Worm (Caenorhabditis elegans) whole organism, young adult: ENCODE results near the gene srd-27.
"Not testable (repeated sequence)": the region's sequence is repeated elsewhere in the genome, so short reads cannot be mapped to it uniquely, and the experiment has no call there.

Experiments
- C17E4.6 ChIP-seq: fragments of 200-800 bp; sonication (Bioruptor generic); IDR thresholded peaks from 2 replicates; pipeline ENCODE4 v1.3.6; 2022; ENCODE audit warnings: missing genetic modification reagents, missing genetic modification characterization, missing compliant biosample characterization
- D2030.7 ChIP-seq: fragments of 200-800 bp; sonication (Bioruptor generic); IDR thresholded peaks from 2 replicates; pipeline ENCODE4 v1.3.6; 2022; ENCODE audit warnings: missing genetic modification reagents, missing genetic modification characterization, missing compliant biosample characterization
- F39B2.1 ChIP-seq: fragments of 200-800 bp; sonication (Bioruptor generic); IDR thresholded peaks from 2 replicates; pipeline ENCODE4 v1.3.6; 2022; ENCODE audit warnings: missing genetic modification reagents, missing genetic modification characterization, missing compliant biosample characterization
- F52B5.7 ChIP-seq: sonication (generic microtip); optimal IDR thresholded peaks from 2 replicates; lab custom pipeline; 2016; ENCODE audit warnings: mild to moderate bottlenecking, missing genetic modification characterization, missing compliant biosample characterization
- F57A8.1 ChIP-seq: fragments of 200-800 bp; sonication (Bioruptor generic); optimal IDR thresholded peaks from 2 replicates; lab custom pipeline; 2018; ENCODE audit warnings: mild to moderate bottlenecking, missing genetic modification characterization, moderate library complexity, missing compliant biosample characterization
- F57C9.4 ChIP-seq: sonication (generic microtip); optimal IDR thresholded peaks from 2 replicates; lab custom pipeline; 2017; ENCODE audit warnings: mild to moderate bottlenecking, missing genetic modification characterization, missing compliant biosample characterization
- K11D2.4 ChIP-seq: fragments of 200-800 bp; sonication (Bioruptor generic); IDR thresholded peaks from 2 replicates; pipeline ENCODE4 v1.3.6; 2022; ENCODE audit warnings: missing genetic modification reagents, missing genetic modification characterization, missing compliant biosample characterization
- Y53G8AR.9 ChIP-seq: fragments of 200-800 bp; sonication (Bioruptor generic); conservative IDR thresholded peaks from 2 replicates; pipeline ENCODE4 v1.3.6; 2022; ENCODE audit warnings: missing genetic modification reagents, missing genetic modification characterization, missing compliant biosample characterization
- Y79H2A.3 ChIP-seq: fragments of 200-800 bp; sonication (Bioruptor generic); conservative IDR thresholded peaks from 2 replicates; pipeline ENCODE4 v1.3.6; 2022; ENCODE audit warnings: missing genetic modification reagents, missing genetic modification characterization, missing compliant biosample characterization
- Y95B8A.8 ChIP-seq: fragments of 200-800 bp; sonication (Bioruptor generic); IDR thresholded peaks from 2 replicates; pipeline ENCODE4 v1.3.6; 2022; ENCODE audit warnings: missing genetic modification reagents, missing genetic modification characterization, missing compliant biosample characterization
- aptf-2 ChIP-seq: fragments of 200-800 bp; sonication (Bioruptor generic); conservative IDR thresholded peaks from 2 replicates; pipeline ENCODE4 v1.3.6; 2022; ENCODE audit warnings: missing genetic modification reagents, missing genetic modification characterization, missing compliant biosample characterization
- cebp-1 ChIP-seq, 2 experiments: fragments of 200-800 bp in 1 of 2; sonication (Bioruptor generic) in 1 of 2; sonication (generic microtip) in 1 of 2; IDR thresholded peaks in 1 of 2; optimal IDR thresholded peaks in 1 of 2; 2 replicates each; pipeline versions ENCODE4 v1.3.6 to Lab custom; 2017 to 2022; ENCODE audit warnings: missing compliant biosample characterization in 2 of 2, missing genetic modification characterization in 2 of 2, mild to moderate bottlenecking in 1 of 2, missing genetic modification reagents in 1 of 2, moderate library complexity in 1 of 2
- cebp-2 ChIP-seq: fragments of 200-800 bp; sonication (Bioruptor generic); IDR thresholded peaks from 2 replicates; pipeline ENCODE4 v1.3.6; 2022; ENCODE audit warnings: missing genetic modification characterization, missing compliant biosample characterization
- ceh-58 ChIP-seq: fragments of 200-800 bp; sonication (Bioruptor generic); IDR thresholded peaks from 2 replicates; pipeline ENCODE4 v1.3.6; 2022; ENCODE audit warnings: missing genetic modification characterization, missing compliant biosample characterization
- dpff-1 ChIP-seq: sonication (generic microtip); optimal IDR thresholded peaks from 2 replicates; lab custom pipeline; 2017; ENCODE audit warnings: mild to moderate bottlenecking, missing genetic modification characterization, missing compliant biosample characterization
- egl-44 ChIP-seq: fragments of 200-800 bp; sonication (Bioruptor generic); IDR thresholded peaks from 2 replicates; pipeline ENCODE4 v1.3.6; 2022; ENCODE audit warnings: missing genetic modification reagents, missing genetic modification characterization, missing compliant biosample characterization
- ekl-4 ChIP-seq: fragments of 200-800 bp; sonication (Bioruptor generic); IDR thresholded peaks from 2 replicates; pipeline ENCODE4 v1.3.6; 2022; ENCODE audit warnings: missing genetic modification reagents, missing genetic modification characterization, missing compliant biosample characterization
- ets-4 ChIP-seq: fragments of 200-800 bp; sonication (Bioruptor generic); optimal IDR thresholded peaks from 2 replicates; lab custom pipeline; 2018; ENCODE audit warnings: mild to moderate bottlenecking, missing genetic modification characterization, missing compliant biosample characterization
- fkh-3 ChIP-seq: sonication (generic microtip); optimal IDR thresholded peaks from 2 replicates; lab custom pipeline; 2016; ENCODE audit warnings: mild to moderate bottlenecking, missing genetic modification characterization, missing compliant biosample characterization
- hmg-1.2 ChIP-seq: fragments of 200-800 bp; sonication (Bioruptor generic); IDR thresholded peaks from 2 replicates; pipeline ENCODE4 v1.3.6; 2022; ENCODE audit warnings: missing genetic modification reagents, missing genetic modification characterization, missing compliant biosample characterization
- hsf-1 ChIP-seq: fragments of 200-800 bp; sonication (Bioruptor generic); IDR thresholded peaks from 2 replicates; pipeline ENCODE4 v1.3.6; 2022; ENCODE audit warnings: missing genetic modification reagents, missing genetic modification characterization, missing compliant biosample characterization
- lag-1 ChIP-seq: fragments of 200-800 bp; sonication (Bioruptor generic); IDR thresholded peaks from 2 replicates; pipeline ENCODE4 v1.3.6; 2022; ENCODE audit warnings: missing genetic modification reagents, missing genetic modification characterization, missing compliant biosample characterization
- let-526 ChIP-seq: fragments of 200-800 bp; sonication (Bioruptor generic); IDR thresholded peaks from 2 replicates; pipeline ENCODE4 v1.3.6; 2022; ENCODE audit warnings: missing genetic modification reagents, missing genetic modification characterization, missing compliant biosample characterization
- let-607 ChIP-seq, 2 experiments: fragments of 200-800 bp in 1 of 2; sonication (Bioruptor generic) in 1 of 2; sonication (generic microtip) in 1 of 2; optimal IDR thresholded peaks; 2 replicates each; lab custom pipeline; 2016 to 2018; ENCODE audit warnings: mild to moderate bottlenecking in 2 of 2, missing compliant biosample characterization in 2 of 2, missing genetic modification characterization in 2 of 2, moderate library complexity in 2 of 2, missing genotype in 1 of 2
- lin-54 ChIP-seq: fragments of 200-800 bp; sonication (Bioruptor generic); optimal IDR thresholded peaks from 2 replicates; lab custom pipeline; 2018; ENCODE audit warnings: mild to moderate bottlenecking, missing genetic modification characterization, missing compliant biosample characterization
- lir-1 ChIP-seq: fragments of 200-800 bp; sonication (Bioruptor generic); conservative IDR thresholded peaks from 2 replicates; pipeline ENCODE4 v1.3.6; 2022; ENCODE audit warnings: missing genetic modification reagents, missing genetic modification characterization, missing compliant biosample characterization
- mel-28 ChIP-seq: sonication (generic microtip); optimal IDR thresholded peaks from 2 replicates; lab custom pipeline; 2016; ENCODE audit warnings: borderline replicate concordance, mild to moderate bottlenecking, missing genetic modification characterization, missing compliant biosample characterization
- mxl-1 ChIP-seq: sonication (generic microtip); optimal IDR thresholded peaks from 2 replicates; lab custom pipeline; 2016; ENCODE audit warnings: missing genetic modification characterization, missing compliant biosample characterization
- nfya-2 ChIP-seq: fragments of 200-800 bp; sonication (Bioruptor generic); IDR thresholded peaks from 2 replicates; pipeline ENCODE4 v1.3.6; 2022; ENCODE audit warnings: missing genetic modification reagents, missing genetic modification characterization, missing compliant biosample characterization
- nhr-120 ChIP-seq: fragments of 200-800 bp; sonication (Bioruptor generic); IDR thresholded peaks from 2 replicates; pipeline ENCODE4 v1.3.6; 2022; ENCODE audit warnings: missing genetic modification characterization, missing compliant biosample characterization
- nhr-27 ChIP-seq: fragments of 200-800 bp; sonication (Bioruptor generic); optimal IDR thresholded peaks from 2 replicates; lab custom pipeline; 2018; ENCODE audit warnings: mild to moderate bottlenecking, missing genetic modification characterization, moderate library complexity, missing compliant biosample characterization
- rcor-1 ChIP-seq: fragments of 200-800 bp; sonication (Bioruptor generic); IDR thresholded peaks from 2 replicates; pipeline ENCODE4 v1.3.6; 2022; ENCODE audit warnings: missing genetic modification reagents, missing genetic modification characterization, missing compliant biosample characterization
- tbp1 ChIP-seq: fragments of 200-800 bp; sonication (Bioruptor generic); optimal IDR thresholded peaks from 2 replicates; lab custom pipeline; 2018; ENCODE audit warnings: mild to moderate bottlenecking, missing genetic modification characterization, missing compliant biosample characterization
- tbx-9 ChIP-seq: sonication (generic microtip); optimal IDR thresholded peaks from 2 replicates; lab custom pipeline; 2016; ENCODE audit warnings: borderline replicate concordance, missing genetic modification characterization, inconsistent platforms, missing compliant biosample characterization
- tlf-1 ChIP-seq: fragments of 200-800 bp; sonication (Bioruptor generic); optimal IDR thresholded peaks from 2 replicates; lab custom pipeline; 2018; ENCODE audit warnings: mild to moderate bottlenecking, missing genetic modification characterization, missing compliant biosample characterization
- ztf-18 ChIP-seq: sonication (generic microtip); optimal IDR thresholded peaks from 2 replicates; lab custom pipeline; 2016; ENCODE audit warnings: missing genotype, mild to moderate bottlenecking, missing genetic modification characterization, missing compliant biosample characterization
- ztf-25 ChIP-seq: fragments of 200-800 bp; sonication (Bioruptor generic); IDR thresholded peaks from 2 replicates; pipeline ENCODE4 v1.3.6; 2022; ENCODE audit warnings: missing genetic modification reagents, missing genetic modification characterization, missing compliant biosample characterization
- ztf-6 ChIP-seq: fragments of 200-800 bp; sonication (Bioruptor generic); IDR thresholded peaks from 2 replicates; pipeline ENCODE4 v1.3.6; 2022; ENCODE audit warnings: missing genetic modification reagents, missing genetic modification characterization, missing compliant biosample characterization

Gene srd-27

DNA sequence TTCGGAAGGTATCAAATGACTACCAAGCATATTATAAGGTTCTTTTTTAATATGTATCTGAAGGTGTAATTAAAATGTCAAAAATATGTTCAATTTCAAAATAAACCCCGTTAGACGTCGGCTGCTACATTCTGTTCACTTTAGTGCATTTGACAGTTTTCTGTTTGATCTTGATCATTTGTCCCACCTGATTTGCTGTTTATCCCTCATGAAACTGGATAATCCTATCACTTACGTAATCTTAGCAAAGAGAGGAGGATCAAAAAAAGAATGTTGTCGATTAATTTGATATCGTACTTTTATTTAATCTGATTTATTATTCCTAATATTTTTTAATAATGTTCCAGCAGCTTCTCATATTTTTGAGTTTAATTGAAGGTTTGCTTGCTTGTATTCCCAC, 7.3 kb downstream of the srd-27 start, which contains the start of gene F54B8.1:
Gene F54B8.1 (plus strand): TSS at position 301 of the 400 bp plus-strand sequence.
- no peak for TF ChIP-seq lin-54
- TF ChIP-seq lag-1 (GFP tag; lab: Robert Waterston, UW): no peak
- no peak for TF ChIP-seq D2030.7
- TF ChIP-seq F52B5.7: no peak
- TF ChIP-seq nhr-120 (GFP tag; lab: Robert Waterston, UW): no peak
- no peak for TF ChIP-seq tbx-9 (tag; lab: Kevin White, UChicago)
- no peak for TF ChIP-seq ekl-4
- TF ChIP-seq ztf-25: no peak
- TF ChIP-seq cebp-2 (GFP tag; lab: Robert Waterston, UW): no peak
- TF ChIP-seq nhr-27 (tag; lab: Kevin White, UChicago): no peak
- TF ChIP-seq hmg-1.2 (GFP tag; lab: Robert Waterston, UW): no peak
- no peak for TF ChIP-seq Y53G8AR.9
- TF ChIP-seq dpff-1: no peak
- no peak for TF ChIP-seq cebp-1 (GFP tag; IDR thresholded peaks at IDR 0.05; lab: Robert Waterston, UW)
- TF ChIP-seq cebp-1 (tag; optimal IDR thresholded peaks at IDR 0.05; lab: Kevin White, UChicago): no peak
- TF ChIP-seq K11D2.4 (GFP tag; lab: Robert Waterston, UW): no peak
- TF ChIP-seq, all 124 proteins: peak for 0

DNA sequence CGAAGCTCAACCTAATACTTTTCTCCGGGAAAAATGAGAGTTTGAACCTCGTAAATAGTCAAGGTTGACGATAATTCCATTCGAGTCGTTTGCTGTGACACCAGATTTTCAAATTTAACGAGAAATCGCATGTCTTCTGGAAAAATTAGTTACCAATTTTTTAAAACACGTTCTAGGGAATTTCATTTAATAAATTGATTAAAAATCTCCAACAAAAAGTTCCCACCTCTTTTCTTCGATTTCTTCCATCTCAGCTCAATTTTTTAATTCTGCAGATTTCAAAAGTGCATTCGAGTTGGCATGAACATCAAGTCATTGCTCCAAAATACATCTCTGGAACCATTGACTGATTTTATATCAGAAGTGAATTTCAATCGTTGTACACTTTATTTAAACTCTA, 8.8 kb downstream of the srd-27 start, which contains the start of gene nhr-282:
Gene nhr-282 (plus strand): TSS at position 301 of the 400 bp plus-strand sequence.
- not testable (repeated sequence) for TF ChIP-seq hmg-1.2 (GFP tag; lab: Robert Waterston, UW); ets-4 (GFP tag; lab: Kevin White, UChicago); lir-1 (GFP tag; lab: Robert Waterston, UW)

DNA sequence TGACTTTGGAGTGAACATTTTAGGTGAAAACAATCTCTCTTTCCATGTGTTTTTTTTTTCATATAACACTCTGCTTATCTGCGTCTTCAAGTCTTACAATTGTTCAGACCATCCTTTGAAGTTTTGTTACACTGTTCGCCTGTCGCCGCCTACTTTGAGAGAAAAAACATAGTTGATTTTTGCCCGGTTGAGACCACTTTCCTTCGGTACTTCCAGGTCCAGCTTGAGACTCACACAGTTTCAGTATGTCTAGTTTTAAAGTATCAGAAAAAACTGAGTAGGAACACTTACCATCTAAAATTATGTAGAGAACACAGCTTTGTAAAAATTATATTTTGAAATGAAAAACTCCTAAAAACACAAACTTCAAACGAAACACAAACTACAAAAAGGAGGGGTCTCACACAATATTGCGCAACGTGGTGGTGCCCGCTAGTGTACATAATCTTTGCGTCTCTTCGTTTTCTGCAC, 12.8 kb downstream of the srd-27 start, which contains the start of the genes fbxa-69 and F54B8.4:
Gene fbxa-69 (minus strand): TSS at position 10 of the 471 bp plus-strand sequence.
Gene F54B8.4 (plus strand): TSS at position 421 of the 471 bp plus-strand sequence.
- TF ChIP-seq rcor-1 (GFP tag; lab: Robert Waterston, UW): no peak
- TF ChIP-seq tlf-1 (GFP tag; lab: Kevin White, UChicago): no peak
- TF ChIP-seq hmg-1.2 (GFP tag; lab: Robert Waterston, UW): peak; percentile 24; the same call in 1 of the 2 replicates

DNA sequence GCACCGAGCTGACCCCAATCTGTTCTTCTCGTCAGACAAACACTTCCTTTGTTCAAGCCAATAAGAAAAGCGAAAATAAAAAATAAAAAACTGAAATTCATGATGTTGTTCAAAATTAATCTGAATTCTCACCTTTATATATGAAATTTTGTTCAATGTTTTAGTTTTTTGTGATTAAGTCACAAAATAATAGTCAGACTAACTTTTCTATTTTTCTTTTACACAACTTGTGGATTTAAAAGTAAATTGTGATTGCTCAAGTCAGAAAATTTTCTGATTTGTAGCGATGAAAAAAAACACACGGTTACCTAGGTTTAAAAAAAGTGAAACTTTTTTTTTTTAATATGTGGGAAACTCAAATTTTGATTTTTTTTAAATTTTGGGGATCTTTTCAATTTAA, 14.6 kb downstream of the srd-27 start, which contains the start of gene abf-3:
Gene abf-3 (minus strand): TSS at position 101 of the 400 bp plus-strand sequence.
- TF ChIP-seq C17E4.6 (GFP tag; lab: Robert Waterston, UW): no peak
- no peak for TF ChIP-seq mel-28 (tag; lab: Kevin White, UChicago)
- no peak for TF ChIP-seq ceh-58 (GFP tag; lab: Robert Waterston, UW)
- no peak for TF ChIP-seq hsf-1 (GFP tag; lab: Robert Waterston, UW)
- no peak for TF ChIP-seq F57C9.4 (tag; lab: Kevin White, UChicago)
- no peak for TF ChIP-seq tlf-1 (GFP tag; lab: Kevin White, UChicago)

DNA sequence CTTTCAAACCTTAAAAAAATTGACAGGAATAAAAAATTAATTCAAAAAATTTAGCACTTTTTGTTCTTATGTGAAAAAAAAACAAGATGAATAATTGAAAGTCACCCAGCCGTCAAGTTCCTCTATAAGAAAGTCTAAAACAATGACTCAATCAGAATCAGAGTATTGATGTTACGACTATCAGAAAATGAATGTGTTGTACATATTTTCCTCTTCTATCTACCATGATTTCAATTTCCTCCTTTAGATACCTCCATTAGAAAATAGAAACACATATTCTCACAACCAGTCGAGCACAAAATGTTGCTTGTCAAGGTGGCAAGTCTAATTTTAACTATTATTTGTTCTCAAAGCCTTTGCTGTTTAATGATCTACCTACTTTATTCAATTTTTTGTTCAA, 16.8 kb downstream of the srd-27 start, which contains the start of gene srbc-48:
Gene srbc-48 (plus strand): TSS at position 301 of the 400 bp plus-strand sequence.
- TF ChIP-seq lag-1 (GFP tag; lab: Robert Waterston, UW) (no peak), let-607 (tag; optimal IDR thresholded peaks at IDR 0.05; lab: Kevin White, UChicago) (no peak), F39B2.1 (no peak), tbp1 (GFP tag; lab: Kevin White, UChicago) (no peak), F57A8.1 (GFP tag; lab: Kevin White, UChicago) (no peak), ztf-18 (no peak), Y79H2A.3 (GFP tag; lab: Robert Waterston, UW) (no peak), lir-1 (GFP tag; lab: Robert Waterston, UW) (no peak), egl-44 (GFP tag; lab: Robert Waterston, UW) (no peak), Y95B8A.8 (no peak), fkh-3 (tag; lab: Kevin White, UChicago) (no peak), let-526 (no peak), K11D2.4 (GFP tag; lab: Robert Waterston, UW) (no peak), ztf-6 (GFP tag; lab: Robert Waterston, UW) (no peak), ekl-4 (no peak), mxl-1 (no peak), nfya-2 (no peak), aptf-2 (no peak)
